Fruit fly (Drosophila melanogaster) whole organism, embryonic: ENCODE measurements around the gene Sfp33A2.

Source experiments
- B-H1 ChIP-seq: fragments of 200-800 bp; sonication (Bioruptor generic); IDR thresholded peaks from 3 replicates; pipeline ENCODE4 v1.3.6; 2022; ENCODE audit warnings: missing biosample characterization, missing genetic modification characterization
- BEAF-32 ChIP-seq: fragments of 200-800 bp; sonication (Bioruptor generic); optimal IDR thresholded peaks from 3 replicates; lab custom pipeline; 2017; ENCODE audit warnings: missing biosample characterization, missing genetic modification characterization, mild to moderate bottlenecking, moderate library complexity, missing genetic modification reagents
- CG10267 ChIP-seq: fragments of 200-800 bp; sonication (Bioruptor generic); optimal IDR thresholded peaks from 2 replicates; lab custom pipeline; 2018; ENCODE audit warnings: missing biosample characterization, mild to moderate bottlenecking, missing genetic modification characterization, moderate library complexity
- CG10321 ChIP-seq: fragments of 200-800 bp; sonication (Bioruptor generic); IDR thresholded peaks from 2 replicates; pipeline ENCODE4 v1.3.6; 2022; ENCODE audit warnings: missing biosample characterization, missing genetic modification characterization
- CG10979 ChIP-seq: fragments of 200-800 bp; sonication (Bioruptor generic); optimal IDR thresholded peaks from 2 replicates; lab custom pipeline; 2018; ENCODE audit warnings: missing biosample characterization, mild to moderate bottlenecking, missing genetic modification characterization, moderate library complexity
- CG12769 ChIP-seq: fragments of 200-800 bp; sonication (Bioruptor generic); optimal IDR thresholded peaks from 2 replicates; lab custom pipeline; 2019; ENCODE audit warnings: missing biosample characterization, mild to moderate bottlenecking, missing genetic modification characterization, moderate library complexity
- CG12942 ChIP-seq: fragments of 200-800 bp; sonication (Bioruptor generic); optimal IDR thresholded peaks from 3 replicates; lab custom pipeline; 2016; ENCODE audit warnings: missing biosample characterization, missing genetic modification characterization
- CG13894 ChIP-seq: fragments of 200-800 bp; sonication (Bioruptor generic); optimal IDR thresholded peaks from 3 replicates; lab custom pipeline; 2018; ENCODE audit warnings: missing biosample characterization, mild to moderate bottlenecking, missing genetic modification characterization, moderate library complexity
- CG14710 ChIP-seq: fragments of 200-800 bp; sonication (Bioruptor generic); optimal IDR thresholded peaks from 3 replicates; lab custom pipeline; 2019; ENCODE audit warnings: missing biosample characterization, mild to moderate bottlenecking, missing genetic modification characterization, moderate library complexity
- CG16815 ChIP-seq: fragments of 200-800 bp; sonication (Bioruptor generic); optimal IDR thresholded peaks from 3 replicates; lab custom pipeline; 2017; ENCODE audit warnings: missing biosample characterization, mild to moderate bottlenecking, missing genetic modification characterization
- CG17359 ChIP-seq: fragments of 200-800 bp; sonication (Bioruptor generic); optimal IDR thresholded peaks from 3 replicates; lab custom pipeline; 2018; ENCODE audit warnings: missing biosample characterization, mild to moderate bottlenecking, missing genetic modification characterization, moderate library complexity
- CG17612 ChIP-seq: fragments of 200-800 bp; sonication (Bioruptor generic); IDR thresholded peaks from 2 replicates; pipeline ENCODE4 v1.3.6; 2022; ENCODE audit warnings: missing biosample characterization, missing genetic modification characterization
- CG2129 ChIP-seq: fragments of 200-800 bp; sonication (Bioruptor generic); IDR thresholded peaks from 2 replicates; pipeline ENCODE4 v1.3.6; 2022; ENCODE audit warnings: missing biosample characterization, missing genetic modification characterization; ENCODE audit not compliant: partially characterized antibody
- CG30403 ChIP-seq: fragments of 200-800 bp; sonication (Bioruptor generic); optimal IDR thresholded peaks from 3 replicates; lab custom pipeline; 2016; ENCODE audit warnings: missing biosample characterization, missing genetic modification characterization
- CG3281 ChIP-seq: fragments of 200-800 bp; sonication (Bioruptor generic); optimal IDR thresholded peaks from 3 replicates; lab custom pipeline; 2017; ENCODE audit warnings: missing biosample characterization, mild to moderate bottlenecking, missing genetic modification characterization
- CG34422 ChIP-seq: fragments of 200-800 bp; sonication (Bioruptor generic); IDR thresholded peaks from 3 replicates; pipeline ENCODE4 v1.3.6; 2022; ENCODE audit warnings: missing biosample characterization, missing genetic modification characterization
- CG7357 ChIP-seq: fragments of 200-800 bp; sonication (Bioruptor generic); IDR thresholded peaks from 3 replicates; pipeline ENCODE4 v1.3.6; 2022; ENCODE audit warnings: missing biosample characterization, missing genetic modification characterization
- CG7928 ChIP-seq: fragments of 200-800 bp; sonication (Bioruptor generic); optimal IDR thresholded peaks from 2 replicates; lab custom pipeline; 2017; ENCODE audit warnings: missing biosample characterization, mild to moderate bottlenecking, missing genetic modification characterization
- CG9609 ChIP-seq: fragments of 200-800 bp; sonication (Bioruptor generic); optimal IDR thresholded peaks from 3 replicates; lab custom pipeline; 2016; ENCODE audit warnings: missing biosample characterization, missing genetic modification characterization
- CG9727 ChIP-seq: fragments of 200-800 bp; sonication (Bioruptor generic); optimal IDR thresholded peaks from 3 replicates; lab custom pipeline; 2017; ENCODE audit warnings: missing biosample characterization, mild to moderate bottlenecking, missing genetic modification characterization
- CG9876 ChIP-seq: fragments of 200-800 bp; sonication (Bioruptor generic); optimal IDR thresholded peaks from 2 replicates; lab custom pipeline; 2016; ENCODE audit warnings: missing biosample characterization, missing genetic modification characterization
- CkIIα-i1 ChIP-seq: fragments of 200-800 bp; sonication (Bioruptor generic); IDR thresholded peaks from 2 replicates; pipeline ENCODE4 v1.3.6; 2022; ENCODE audit warnings: missing biosample characterization, missing genetic modification characterization
- Dll ChIP-seq: fragments of 200-800 bp; sonication (Bioruptor generic); IDR thresholded peaks from 4 replicates; pipeline ENCODE4 v1.3.6; 2022; ENCODE audit warnings: missing biosample characterization, missing genetic modification characterization; ENCODE audit not compliant: partially characterized antibody
- Gug ChIP-seq: fragments of 200-800 bp; sonication (Bioruptor generic); IDR thresholded peaks from 4 replicates; pipeline ENCODE4 v1.3.6; 2022; ENCODE audit warnings: missing biosample characterization, missing genetic modification characterization
- Hr51 ChIP-seq, 2 experiments: fragments of 200-800 bp; sonication (Bioruptor generic); optimal IDR thresholded peaks; 2 replicates in 1 of 2; 3 replicates in 1 of 2; lab custom pipeline; 2016 to 2018; ENCODE audit warnings: missing biosample characterization in 2 of 2, missing genetic modification characterization in 2 of 2, mild to moderate bottlenecking in 1 of 2, moderate library complexity in 1 of 2
- Opbp ChIP-seq: fragments of 200-800 bp; sonication (Bioruptor generic); IDR thresholded peaks from 3 replicates; pipeline ENCODE4 v1.3.6; 2022; ENCODE audit warnings: missing biosample characterization, missing genetic modification characterization; ENCODE audit not compliant: partially characterized antibody
- Sry-δ ChIP-seq: fragments of 200-800 bp; sonication (Bioruptor generic); optimal IDR thresholded peaks from 2 replicates; lab custom pipeline; 2016; ENCODE audit warnings: missing biosample characterization, missing genetic modification characterization
- YL-1 ChIP-seq: fragments of 200-800 bp; sonication (Bioruptor generic); optimal IDR thresholded peaks from 3 replicates; lab custom pipeline; 2017; ENCODE audit warnings: missing biosample characterization, mild to moderate bottlenecking, missing genetic modification characterization
- amos ChIP-seq: fragments of 200-800 bp; sonication (Bioruptor generic); IDR thresholded peaks from 2 replicates; pipeline ENCODE4 v1.3.6; 2022; ENCODE audit warnings: missing biosample characterization, missing genetic modification characterization; ENCODE audit not compliant: partially characterized antibody
- ato ChIP-seq: fragments of 200-800 bp; sonication (Bioruptor generic); IDR thresholded peaks from 2 replicates; pipeline ENCODE4 v1.3.6; 2022; ENCODE audit warnings: missing biosample characterization, missing genetic modification characterization; ENCODE audit not compliant: partially characterized antibody
- bowl ChIP-seq: fragments of 200-800 bp; sonication (Bioruptor generic); IDR thresholded peaks from 2 replicates; pipeline ENCODE4 v1.3.6; 2022; ENCODE audit warnings: missing biosample characterization, missing genetic modification characterization
- bsh ChIP-seq, 2 experiments: fragments of 200-800 bp; sonication (Bioruptor generic); optimal IDR thresholded peaks; 2 replicates each; lab custom pipeline; 2017 to 2018; ENCODE audit warnings: mild to moderate bottlenecking in 2 of 2, missing biosample characterization in 2 of 2, missing genetic modification characterization in 2 of 2, moderate library complexity in 1 of 2
- cas ChIP-seq: fragments of 200-800 bp; sonication (Bioruptor generic); IDR thresholded peaks from 2 replicates; pipeline ENCODE4 v1.3.6; 2022; ENCODE audit warnings: missing biosample characterization, missing genetic modification characterization
- danr ChIP-seq: fragments of 200-800 bp; sonication (Bioruptor generic); IDR thresholded peaks from 2 replicates; pipeline ENCODE4 v1.3.6; 2022; ENCODE audit warnings: missing biosample characterization, missing genetic modification characterization
- dm ChIP-seq: fragments of 200-800 bp; sonication (Bioruptor generic); optimal IDR thresholded peaks from 3 replicates; lab custom pipeline; 2016; ENCODE audit warnings: missing biosample characterization, missing genetic modification characterization
- her ChIP-seq: fragments of 200-800 bp; sonication (Bioruptor generic); optimal IDR thresholded peaks from 2 replicates; lab custom pipeline; 2016; ENCODE audit warnings: missing biosample characterization, missing genetic modification characterization
- insv ChIP-seq, 2 experiments: fragments of 200-800 bp; sonication (Bioruptor generic); optimal IDR thresholded peaks; 3 replicates each; lab custom pipeline; 2016 to 2018; ENCODE audit warnings: missing biosample characterization in 2 of 2, missing genetic modification characterization in 2 of 2
- inv ChIP-seq: fragments of 200-800 bp; sonication (Bioruptor generic); IDR thresholded peaks from 2 replicates; pipeline ENCODE4 v1.3.6; 2022; ENCODE audit warnings: missing biosample characterization, missing genetic modification characterization; ENCODE audit not compliant: partially characterized antibody
- ken ChIP-seq: fragments of 200-800 bp; sonication (Bioruptor generic); IDR thresholded peaks from 3 replicates; pipeline ENCODE4 v1.3.6; 2022; ENCODE audit warnings: missing biosample characterization, missing genetic modification characterization
- odd ChIP-seq: fragments of 200-800 bp; sonication (Bioruptor generic); optimal IDR thresholded peaks from 2 replicates; lab custom pipeline; 2017; ENCODE audit warnings: missing biosample characterization, mild to moderate bottlenecking, missing genetic modification characterization
- pan ChIP-seq, 4 experiments: fragments of >200 bp in 3 of 4; fragments of 200-800 bp in 1 of 4; sonication (Bioruptor generic) in 1 of 4; optimal IDR thresholded peaks in 3 of 4; IDR thresholded peaks in 1 of 4; 2 replicates each; pipeline versions ENCODE4 v1.3.6 to Lab custom; 2017 to 2022; ENCODE audit warnings: missing biosample characterization in 2 of 4, missing genetic modification characterization in 2 of 4, mixed read lengths in 1 of 4
- stwl ChIP-seq: fragments of 200-800 bp; sonication (Bioruptor generic); optimal IDR thresholded peaks from 3 replicates; lab custom pipeline; 2018; ENCODE audit warnings: missing biosample characterization, mild to moderate bottlenecking, missing genetic modification characterization, moderate library complexity

Gene Sfp33A2

DNA sequence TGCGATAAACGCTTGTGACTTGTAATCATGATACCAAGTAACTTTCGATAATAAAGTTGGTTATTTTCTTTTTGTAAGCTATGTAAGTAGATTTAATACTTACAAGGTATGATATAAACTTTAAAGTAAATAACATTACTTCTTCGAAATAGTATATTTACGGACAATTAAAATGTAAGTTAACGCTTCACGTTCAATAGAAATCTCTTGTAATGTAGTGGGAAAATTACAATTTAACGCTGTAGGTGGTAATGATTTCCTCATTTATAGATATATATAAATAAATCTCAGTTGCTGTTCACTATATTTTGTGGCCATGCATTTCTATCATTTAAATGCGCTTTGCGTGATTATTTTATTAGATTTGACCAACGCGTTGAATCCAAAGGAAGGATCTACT, at the start of gene Sfp33A2:
TSS of gene Sfp33A2 (plus strand) at position 301 of the 400 bp plus-strand sequence.
- TF ChIP-seq CG9727 (GFP tag; lab: Kevin White, UChicago) (no peak), CG9609 (GFP tag; lab: Kevin White, UChicago) (no peak)
- TF ChIP-seq, all 482 proteins: peak for 0

dm6 chr2L:11788034-11788433, 49.5 kb upstream of the Sfp33A2 start, which contains the start of gene CG14931:
Gene CG14931 (plus strand): TSS chr2L:11788334.
- TF ChIP-seq Gug (GFP tag; lab: Robert Waterston, UW) (no peak), CG9876 (GFP tag; lab: Kevin White, UChicago) (no peak), CG2129 (no peak), CG34422 (GFP tag; lab: Robert Waterston, UW) (no peak), CG30403 (no peak), CG13894 (tag; lab: Kevin White, UChicago) (no peak), CG10321 (GFP tag; lab: Robert Waterston, UW) (no peak), CG17612 (no peak), CG12769 (tag; lab: Kevin White, UChicago) (no peak), cas (no peak)
- TF ChIP-seq, all 482 proteins: peak for 0

dm6 chr2L:11789690-11790089, 47.8 kb upstream of the Sfp33A2 start, which contains the start of gene CG14932:
Gene CG14932 (plus strand): TSS chr2L:11789919.
- TF ChIP-seq Opbp (no peak), B-H1 (GFP tag; lab: Robert Waterston, UW) (no peak), CG9727 (GFP tag; lab: Kevin White, UChicago) (no peak), CG14710 (peak; percentile 95), stwl (tag; lab: Kevin White, UChicago) (peak; percentile 39), pan (optimal IDR thresholded peaks at IDR 0.05; lab: Kevin White, UChicago) (no peak), pan (GFP tag; optimal IDR thresholded peaks at IDR 0.05 in 1 of 2, IDR thresholded peaks at IDR 0.05 in 1 of 2) (no peak), CG10267 (peak; percentile 24), CkIIα-i1 (GFP tag; lab: Robert Waterston, UW) (no peak)

dm6 chr2L:11792265-11792664, 45.2 kb upstream of the Sfp33A2 start, which contains the start of gene Tsp33B:
Gene Tsp33B (minus strand): TSS chr2L:11792365.
- TF ChIP-seq CG10979 (tag; lab: Kevin White, UChicago) (no peak), BEAF-32 (GFP tag; lab: Kevin White, UChicago) (no peak), her (GFP tag; lab: Kevin White, UChicago) (no peak), bowl (GFP tag; lab: Robert Waterston, UW) (no peak)

- TF ChIP-seq danr (GFP tag; lab: Robert Waterston, UW): no peak
- TF ChIP-seq CG3281 (GFP tag; lab: Kevin White, UChicago): no peak
- no peak for TF ChIP-seq dm (GFP tag; lab: Kevin White, UChicago)
- peak; percentile 27; the same call in 1 of the 2 replicates for TF ChIP-seq CG2129
- TF ChIP-seq YL-1 (GFP tag; lab: Kevin White, UChicago): no peak
- TF ChIP-seq Dll (GFP tag; lab: Robert Waterston, UW): peak; percentile 41; the same call in 1 of the 4 replicates
- no peak for TF ChIP-seq CG16815 (GFP tag; lab: Kevin White, UChicago)
- no peak for TF ChIP-seq ken (GFP tag; lab: Robert Waterston, UW)
- peak in 1 of 2 experiments; percentile 1 for TF ChIP-seq insv (GFP tag; optimal IDR thresholded peaks at IDR 0.05; lab: Kevin White, UChicago)
- peak; percentile 40; the same call in 1 of the 2 replicates for TF ChIP-seq amos (GFP tag; lab: Robert Waterston, UW)
- TF ChIP-seq Sry-δ (GFP tag; lab: Kevin White, UChicago): peak; percentile 42
- no peak for TF ChIP-seq CG7928 (GFP tag; lab: Kevin White, UChicago)
- TF ChIP-seq odd (GFP tag; lab: Kevin White, UChicago): no peak
- no peak for TF ChIP-seq CG7357 (GFP tag; lab: Robert Waterston, UW)
- TF ChIP-seq ato (GFP tag; lab: Robert Waterston, UW): no peak
- TF ChIP-seq BEAF-32 (GFP tag; lab: Kevin White, UChicago): peak; percentile 36
- TF ChIP-seq bsh (GFP tag; optimal IDR thresholded peaks at IDR 0.05; lab: Kevin White, UChicago): no peak
- no peak for TF ChIP-seq CG17359 (tag; lab: Kevin White, UChicago)
- TF ChIP-seq CG12942 (GFP tag; lab: Kevin White, UChicago): no peak
- peak; percentile 9 for TF ChIP-seq stwl (tag; lab: Kevin White, UChicago)
- TF ChIP-seq Hr51 (GFP tag; optimal IDR thresholded peaks at IDR 0.05; lab: Kevin White, UChicago): no peak
- TF ChIP-seq inv (GFP tag; lab: Robert Waterston, UW): no peak
These were observed 43.5 kb upstream of the Sfp33A2 start, which contains the start of gene CG14937 for dm6 chr2L:11793986-11794385. Gene CG14937 (minus strand): TSS chr2L:11794086.
